Worm (Caenorhabditis elegans): ENCODE data around the gene R05H5.7.

- TF ChIP-seq nhr-6 (tag; optimal IDR thresholded peaks at IDR 0.05) (no peak), mdl-1 (tag; optimal IDR thresholded peaks at IDR 0.05) (no peak), unc-62 (GFP tag; optimal IDR thresholded peaks at IDR 0.05 in 1 of 2) (no peak), unc-62 (tag; optimal IDR thresholded peaks at IDR 0.05) (no peak), F44E2.7 (GFP tag; IDR thresholded peaks at IDR 0.05) (no peak), nhr-111 (GFP tag; optimal IDR thresholded peaks at IDR 0.05) (no peak), nhr-11 (tag; optimal IDR thresholded peaks at IDR 0.05) (no peak)
Measured at ce11 chrII:10189369-10189768, 2.9 kb upstream of the R05H5.7 start, which contains the start of gene cdc-25.4.

Data from whole organism, L4 larva.